Fruit fly (Drosophila melanogaster) Kc167 (cell line): Measurements from ENCODE around the gene unc-13.
"Not testable (repeated sequence)": the region's sequence is repeated elsewhere in the genome, so short reads cannot be mapped to it uniquely, and the experiment has no call there.

Source experiments
- Myc ChIP-seq: fragments of >200 bp; optimal IDR thresholded peaks from 2 replicates; lab custom pipeline; 2017; ENCODE audit warnings: missing external identifiers
- Sin3A ChIP-seq: fragments of >200 bp; optimal IDR thresholded peaks from 2 replicates; lab custom pipeline; 2018; ENCODE audit warnings: missing external identifiers
- h ChIP-seq: fragments of >200 bp; optimal IDR thresholded peaks from 3 replicates; lab custom pipeline; 2018; ENCODE audit warnings: missing external identifiers
- insv ChIP-seq: fragments of >200 bp; optimal IDR thresholded peaks from 3 replicates; lab custom pipeline; 2018; ENCODE audit warnings: missing external identifiers
- psq ChIP-seq: fragments of >200 bp; optimal IDR thresholded peaks from 2 replicates; lab custom pipeline; 2017; ENCODE audit warnings: missing external identifiers
- ttk ChIP-seq: sonication (Bioruptor generic); optimal IDR thresholded peaks from 2 replicates; lab custom pipeline; 2017; ENCODE audit warnings: missing external identifiers

The unc-13 gene

DNA sequence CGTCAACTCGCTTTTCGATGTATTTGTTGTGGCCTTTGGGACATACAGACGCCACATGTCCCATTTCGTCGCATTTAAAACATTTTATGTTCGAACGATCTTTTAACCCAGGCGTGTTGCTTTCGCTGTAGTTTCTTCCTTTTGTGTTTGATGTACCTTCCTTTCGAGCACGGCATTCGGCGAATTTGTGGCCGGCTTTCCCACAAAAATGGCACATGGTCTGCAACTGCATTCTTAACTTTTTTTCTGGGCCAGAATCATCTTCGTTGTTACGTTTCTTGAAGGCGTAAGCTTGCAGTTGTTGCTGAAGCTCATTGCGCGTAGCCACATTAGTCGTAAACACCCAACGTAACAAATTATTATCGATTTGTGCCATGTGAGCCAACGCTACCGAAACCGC lies at the start of gene unc-13:
unc-13 (minus strand) TSS at position 101 of the 400 bp plus-strand sequence.
- not testable (repeated sequence) for TF ChIP-seq Myc; psq (lab: Kevin White, UChicago); h (lab: Kevin White, UChicago)

DNA sequence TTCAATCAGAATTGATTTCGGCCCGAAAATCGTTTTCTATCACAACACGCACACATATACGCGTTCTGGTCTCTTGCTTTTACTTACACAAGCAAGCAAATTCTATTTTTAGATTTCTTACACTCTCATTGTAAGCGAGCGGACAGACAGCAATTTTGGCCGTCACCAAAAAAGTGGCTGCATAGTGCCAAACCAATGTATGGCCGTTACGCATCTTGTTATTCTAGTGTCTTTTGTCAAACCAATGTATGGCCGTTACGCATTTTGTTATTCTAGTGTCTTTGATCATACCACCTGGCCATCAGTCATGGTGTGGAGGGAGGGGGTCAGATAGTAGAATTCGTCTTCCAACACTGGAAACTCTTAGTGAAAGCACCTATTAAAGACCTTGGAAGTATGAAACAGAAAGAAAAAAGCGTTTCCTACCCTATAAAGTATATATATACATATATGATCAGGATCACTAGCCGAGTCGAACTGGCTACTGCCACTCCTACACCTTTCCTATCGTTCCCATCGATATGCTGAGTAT lies 49.0 kb upstream of the unc-13 start:
- no peak for TF ChIP-seq Sin3A (lab: Kevin White, UChicago)
- no peak for TF ChIP-seq Myc
- no peak for TF ChIP-seq ttk (lab: Kevin White, UChicago)
- no peak for TF ChIP-seq psq (lab: Kevin White, UChicago)
- TF ChIP-seq insv, result no peak

DNA sequence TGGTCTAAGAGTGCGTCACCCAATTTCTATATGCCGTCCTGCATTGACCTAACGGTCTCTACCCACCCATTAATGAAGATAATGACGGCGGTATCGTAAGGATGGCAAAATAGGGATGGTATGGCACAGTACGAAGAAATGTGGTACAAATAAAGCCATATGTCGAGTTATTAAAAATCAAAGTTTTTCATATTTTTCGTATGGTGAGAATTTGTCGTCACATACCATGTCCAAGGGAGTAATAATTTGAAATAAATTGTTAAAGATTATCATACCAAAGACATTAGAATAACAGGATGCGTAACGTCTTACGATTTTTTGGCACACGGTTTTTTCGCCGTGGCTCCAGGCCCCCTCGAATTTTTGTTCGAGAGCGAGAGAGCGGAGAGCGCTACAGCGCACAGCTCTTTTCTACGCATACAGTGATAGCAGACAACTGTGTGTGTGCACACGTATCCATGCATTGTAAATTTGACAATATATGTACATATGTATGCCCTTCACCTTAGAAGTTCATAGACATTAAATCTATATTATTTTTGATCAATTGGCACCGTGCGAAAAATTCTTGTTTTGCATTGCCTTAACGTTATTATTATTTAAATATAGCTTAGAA lies 47.9 kb upstream of the unc-13 start:
- no peak for TF ChIP-seq ttk (lab: Kevin White, UChicago)
- TF ChIP-seq h (lab: Kevin White, UChicago), result no peak
- TF ChIP-seq Myc, result no peak
- TF ChIP-seq psq (lab: Kevin White, UChicago), result no peak
- TF ChIP-seq insv, result no peak
- no peak for TF ChIP-seq Sin3A (lab: Kevin White, UChicago)

DNA sequence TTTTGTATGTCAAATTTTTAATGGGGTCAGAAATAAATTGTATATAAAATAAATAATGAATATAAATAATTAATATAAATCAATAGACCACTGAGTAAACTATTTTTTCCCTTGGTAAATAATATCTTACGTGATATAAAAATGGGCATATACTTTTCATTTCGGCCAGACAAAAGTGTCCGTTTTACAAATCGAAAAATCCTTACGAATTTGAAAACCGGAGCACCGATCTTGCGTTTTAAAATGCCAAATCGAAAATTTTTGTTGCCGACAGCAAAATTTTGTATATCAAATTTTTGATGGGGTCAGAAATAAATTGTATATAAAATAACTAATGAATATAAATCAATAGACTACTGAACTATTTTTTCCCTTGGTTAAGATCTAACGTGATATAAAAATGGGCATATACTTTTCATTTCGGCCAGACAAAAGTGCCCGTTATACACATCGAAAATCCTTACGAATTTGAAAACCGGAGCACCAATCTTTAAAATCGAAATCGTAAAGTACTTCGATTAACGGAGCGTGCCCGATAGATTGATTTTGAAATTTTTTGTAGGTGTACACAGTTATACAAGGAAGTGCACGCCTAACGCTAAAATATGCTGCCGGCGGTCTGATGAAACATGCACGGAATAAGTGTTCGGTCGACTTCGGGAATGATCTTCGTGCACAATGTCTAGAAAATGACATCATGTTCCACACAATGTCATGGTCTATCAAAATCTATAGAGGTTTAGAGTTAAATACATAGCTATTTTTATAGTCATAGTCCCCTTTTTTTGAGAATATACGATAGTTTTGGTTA lies 47.2 kb upstream of the unc-13 start:
- no peak for TF ChIP-seq Myc
- no peak for TF ChIP-seq psq (lab: Kevin White, UChicago)
- TF ChIP-seq ttk (lab: Kevin White, UChicago), result no peak
- no peak for TF ChIP-seq h (lab: Kevin White, UChicago)
- no peak for TF ChIP-seq Sin3A (lab: Kevin White, UChicago)
- no peak for TF ChIP-seq insv

DNA sequence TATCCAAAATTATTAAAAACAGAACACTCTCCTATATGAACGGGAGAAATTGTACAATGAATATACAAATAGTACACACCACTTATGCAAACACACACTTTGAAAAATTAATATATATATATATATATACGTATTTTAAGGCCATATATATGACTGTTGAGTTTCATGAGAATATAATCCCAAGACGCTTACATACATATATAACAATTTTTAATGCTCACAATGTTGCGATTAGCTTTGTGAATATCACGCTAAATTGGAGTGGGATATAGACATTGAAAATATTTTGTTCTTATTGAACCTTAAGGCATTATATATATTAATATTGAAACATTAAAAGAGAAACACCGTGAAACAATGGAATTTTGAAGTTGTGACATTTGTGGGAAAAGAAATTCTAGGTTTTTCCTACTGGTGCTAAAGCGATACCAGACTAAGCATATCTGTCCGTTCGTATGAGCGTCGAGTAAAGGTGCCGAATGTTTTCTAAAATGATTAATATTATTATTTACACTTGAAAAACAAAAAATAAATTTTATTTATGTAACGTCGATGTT lies 46.0 kb upstream of the unc-13 start, which contains the start of gene 4E-T:
4E-T (minus strand) TSS at position 300 of the 557 bp plus-strand sequence.
- TF ChIP-seq insv (no peak), psq (lab: Kevin White, UChicago) (no peak), ttk (lab: Kevin White, UChicago) (no peak), h (lab: Kevin White, UChicago) (no peak), Sin3A (lab: Kevin White, UChicago) (no peak), Myc (no peak)

DNA sequence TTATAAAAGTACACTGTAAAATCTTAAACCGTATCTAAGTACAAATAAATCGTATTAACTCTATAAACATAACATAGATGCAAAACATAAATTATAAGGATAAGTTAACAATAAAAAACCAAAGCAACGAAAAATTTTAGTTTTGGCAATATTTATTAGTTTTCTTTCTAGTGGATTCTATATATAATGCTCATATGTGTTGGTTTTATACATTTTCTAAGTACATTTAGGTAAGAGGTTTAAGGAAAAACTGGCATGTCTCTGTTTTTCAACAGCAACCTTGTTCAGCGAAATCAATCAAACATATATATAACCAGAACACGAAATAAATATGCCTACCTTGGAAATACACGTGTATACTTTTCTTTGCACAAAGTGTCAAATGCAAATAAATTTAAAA lies 37.2 kb upstream of the unc-13 start:
- TF ChIP-seq ttk (lab: Kevin White, UChicago) (no peak), psq (lab: Kevin White, UChicago) (no peak), Myc (no peak), Sin3A (lab: Kevin White, UChicago) (no peak), insv (no peak), h (lab: Kevin White, UChicago) (no peak)

DNA sequence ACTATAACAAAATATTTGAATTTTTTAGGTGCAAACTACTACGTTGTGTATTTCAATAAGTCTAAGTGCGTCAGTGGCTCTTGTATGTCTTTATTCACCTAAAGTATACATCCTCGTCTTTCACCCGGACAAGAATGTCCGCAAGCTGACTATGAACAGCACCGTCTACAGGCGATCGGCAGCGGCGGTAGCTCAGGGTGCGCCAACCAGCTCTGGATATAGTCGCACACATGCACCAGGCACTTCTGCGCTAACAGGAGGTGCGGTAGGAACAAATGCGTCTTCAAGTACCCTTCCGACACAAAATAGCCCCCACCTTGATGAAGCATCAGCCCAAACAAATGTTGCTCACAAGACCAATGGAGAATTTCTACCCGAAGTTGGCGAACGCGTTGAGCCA lies 34.1 kb upstream of the unc-13 start:
- TF ChIP-seq psq (lab: Kevin White, UChicago), result no peak
- no peak for TF ChIP-seq Sin3A (lab: Kevin White, UChicago)
- no peak for TF ChIP-seq insv
- TF ChIP-seq h (lab: Kevin White, UChicago), result no peak
- no peak for TF ChIP-seq ttk (lab: Kevin White, UChicago)
- TF ChIP-seq Myc, result no peak

DNA sequence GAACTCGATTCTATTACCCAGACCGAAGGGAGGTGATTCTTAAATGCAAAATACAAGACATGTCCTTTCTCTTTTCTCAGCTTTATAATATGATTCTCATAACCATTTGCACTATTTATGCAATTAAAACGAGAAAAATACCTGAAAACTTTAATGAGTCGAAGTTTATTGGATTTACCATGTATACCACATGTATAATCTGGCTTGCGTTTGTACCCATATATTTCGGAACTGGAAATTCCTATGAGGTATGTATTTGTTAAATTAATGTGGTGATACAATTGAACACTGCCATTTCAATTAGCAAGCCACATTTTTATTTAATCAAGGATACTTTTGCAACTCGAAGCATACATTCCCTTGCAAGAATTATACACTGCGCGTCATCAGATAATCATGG lies 32.2 kb upstream of the unc-13 start:
- TF ChIP-seq insv, result no peak
- TF ChIP-seq Sin3A (lab: Kevin White, UChicago), result no peak

DNA sequence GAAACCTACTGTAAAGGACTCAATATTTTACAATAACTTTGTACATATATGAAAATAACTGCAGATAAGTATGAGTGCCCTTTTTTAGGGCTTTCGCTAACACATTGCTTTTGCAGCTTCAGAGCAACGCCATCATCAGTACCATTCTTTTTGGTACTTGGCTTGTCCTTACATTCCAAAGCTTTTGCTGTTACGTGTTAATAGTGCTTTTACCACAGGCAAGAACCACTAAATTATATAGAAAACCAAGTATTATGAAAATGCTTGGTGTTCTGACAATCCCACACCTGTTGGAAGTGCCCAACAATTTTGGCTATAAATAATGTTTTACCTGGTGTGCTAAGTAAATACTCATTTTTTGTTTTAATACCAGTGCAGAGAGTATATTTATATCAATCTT lies 25.0 kb upstream of the unc-13 start:
- no peak for TF ChIP-seq insv
- no peak for TF ChIP-seq ttk (lab: Kevin White, UChicago)
- no peak for TF ChIP-seq Sin3A (lab: Kevin White, UChicago)
- no peak for TF ChIP-seq h (lab: Kevin White, UChicago)
- TF ChIP-seq Myc, result no peak
- no peak for TF ChIP-seq psq (lab: Kevin White, UChicago)

DNA sequence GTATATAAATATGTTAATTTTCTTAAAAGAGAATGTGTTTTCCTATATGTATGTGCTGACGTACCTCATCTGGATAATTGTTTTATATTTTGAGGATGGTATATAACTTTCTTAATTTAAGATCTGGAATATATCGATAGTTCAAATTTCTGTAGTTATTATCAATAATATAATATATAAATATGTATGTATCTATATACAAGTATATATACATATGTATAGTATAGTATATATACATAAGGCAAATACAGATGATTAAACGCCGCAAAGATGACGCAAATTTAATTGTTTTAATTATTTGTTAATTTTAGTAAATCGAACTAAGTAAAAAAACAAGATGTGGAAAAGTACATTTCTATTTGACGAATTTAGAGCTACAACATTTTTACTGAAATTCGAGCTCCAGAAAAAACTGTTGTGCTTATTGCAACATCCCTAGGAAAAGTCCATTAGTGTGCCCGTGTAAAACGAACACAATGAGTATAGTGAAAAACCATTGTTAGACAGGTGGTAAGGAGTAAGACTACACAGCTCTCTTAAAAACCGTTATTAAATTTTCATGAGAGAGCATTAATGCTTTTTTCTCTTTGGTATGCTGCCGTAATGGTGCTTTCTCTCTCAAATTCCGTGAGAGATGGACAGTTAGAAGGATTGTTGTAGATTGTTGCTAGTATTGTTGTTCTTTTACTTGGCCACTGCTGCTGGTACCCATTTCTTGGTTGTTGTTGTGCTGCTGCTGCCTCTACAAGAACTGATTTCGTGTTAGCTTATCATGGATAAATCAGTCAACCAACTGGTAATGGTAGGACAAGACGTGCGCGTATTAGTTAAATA lies 24.1 kb upstream of the unc-13 start, which contains the start of gene mGluR:
mGluR (plus strand) TSS at position 784 of the 834 bp plus-strand sequence.
- no peak for TF ChIP-seq insv
- TF ChIP-seq h (lab: Kevin White, UChicago), result no peak
- TF ChIP-seq psq (lab: Kevin White, UChicago), result no peak
- no peak for TF ChIP-seq Sin3A (lab: Kevin White, UChicago)
- no peak for TF ChIP-seq Myc
- TF ChIP-seq ttk (lab: Kevin White, UChicago), result no peak
